Fruit fly (Drosophila melanogaster) whole organism, prepupa: ENCODE data around the gene Pvr.

ENCODE experiments used
- Eip75B ChIP-seq: fragments of 200-800 bp; sonication (Bioruptor generic); optimal IDR thresholded peaks from 3 replicates; lab custom pipeline; 2016; ENCODE audit warnings: missing biosample characterization, missing genetic modification characterization
- Sox102F ChIP-seq: fragments of 200-800 bp; sonication (Bioruptor generic); optimal IDR thresholded peaks from 2 replicates; lab custom pipeline; 2016; ENCODE audit warnings: missing biosample characterization, mild to moderate bottlenecking, missing genetic modification characterization
- fd85E ChIP-seq: fragments of 200-800 bp; sonication (Bioruptor generic); optimal IDR thresholded peaks from 3 replicates; lab custom pipeline; 2016; ENCODE audit warnings: missing biosample characterization, missing genetic modification characterization

- no peak for TF ChIP-seq Eip75B (GFP tag; lab: Kevin White, UChicago)
- TF ChIP-seq fd85E (GFP tag; lab: Kevin White, UChicago) = no peak
- no peak for TF ChIP-seq Sox102F (GFP tag; lab: Kevin White, UChicago)
Measured at dm6 chr2L:8286595-8286994, 46.9 kb upstream of the Pvr start.
